Fruit fly (Drosophila melanogaster): ENCODE measurements around the gene CG43056.

- TF ChIP-seq CTCF (optimal IDR thresholded peaks at IDR 0.05) (no peak), CG8478 (optimal IDR thresholded peaks at IDR 0.05) (no peak)
These were observed 20.7 kb upstream of the CG43056 start for dm6 chr2L:4416903-4417302.
